Fruit fly (Drosophila melanogaster) whole organism, adult: Measurements from ENCODE around the gene ph-d.

Source experiments
- CG11617 ChIP-seq: fragments of 200-800 bp; sonication (Bioruptor generic); optimal IDR thresholded peaks from 2 replicates; lab custom pipeline; 2017; ENCODE audit warnings: mild to moderate bottlenecking, missing biosample characterization, missing genetic modification reagents, missing genetic modification characterization
- CG1620 ChIP-seq: fragments of 200-800 bp; sonication (Bioruptor generic); optimal IDR thresholded peaks from 2 replicates; lab custom pipeline; 2016; ENCODE audit warnings: missing biosample characterization, missing genetic modification characterization
- CG33017 ChIP-seq: fragments of 200-800 bp; sonication (Bioruptor generic); optimal IDR thresholded peaks from 2 replicates; lab custom pipeline; 2018; ENCODE audit warnings: missing biosample characterization, mild to moderate bottlenecking, missing genetic modification characterization, moderate library complexity
- CG5204 ChIP-seq: fragments of 200-800 bp; sonication (Bioruptor generic); optimal IDR thresholded peaks from 2 replicates; lab custom pipeline; 2016; ENCODE audit warnings: missing biosample characterization, missing genetic modification characterization
- CG7101 ChIP-seq: fragments of 200-800 bp; sonication (Bioruptor generic); optimal IDR thresholded peaks from 2 replicates; lab custom pipeline; 2018; ENCODE audit warnings: missing biosample characterization, mild to moderate bottlenecking, missing genetic modification characterization, moderate library complexity
- Clk ChIP-seq: fragments of 200-800 bp; sonication (Bioruptor generic); optimal IDR thresholded peaks from 2 replicates; lab custom pipeline; 2017; ENCODE audit warnings: missing biosample characterization, missing genetic modification characterization
- Crg-1 ChIP-seq: fragments of 200-800 bp; sonication (Bioruptor generic); optimal IDR thresholded peaks from 2 replicates; lab custom pipeline; 2016; ENCODE audit warnings: missing biosample characterization, missing genetic modification characterization
- Hr96 ChIP-seq: fragments of 200-800 bp; sonication (Bioruptor generic); optimal IDR thresholded peaks from 2 replicates; lab custom pipeline; 2016; ENCODE audit warnings: missing biosample characterization, missing genetic modification characterization
- Mnt ChIP-seq: fragments of 200-800 bp; sonication (Bioruptor generic); optimal IDR thresholded peaks from 2 replicates; lab custom pipeline; 2016; ENCODE audit warnings: missing biosample characterization, mild to moderate bottlenecking, missing genetic modification characterization
- ovo ChIP-seq: fragments of 200-800 bp; sonication (Bioruptor generic); optimal IDR thresholded peaks from 2 replicates; lab custom pipeline; 2016; ENCODE audit warnings: missing biosample characterization, missing genetic modification characterization
- pad ChIP-seq: fragments of 200-800 bp; sonication (Bioruptor generic); optimal IDR thresholded peaks from 3 replicates; lab custom pipeline; 2017; ENCODE audit warnings: missing biosample characterization, missing genetic modification characterization, mild to moderate bottlenecking, moderate library complexity, missing genetic modification reagents
- tj ChIP-seq: fragments of 200-800 bp; sonication (Bioruptor generic); optimal IDR thresholded peaks from 3 replicates; lab custom pipeline; 2017; ENCODE audit warnings: missing biosample characterization, mild to moderate bottlenecking, missing genetic modification characterization, moderate library complexity

ph-d gene

dm6 chrX:2066259-2066658, 56.8 kb downstream of the ph-d start, which contains the start of gene CG14054:
Gene CG14054, minus strand, starts transcription at chrX:2066359.
- TF ChIP-seq CG7101: no peak
- no peak for TF ChIP-seq pad (GFP tag; lab: Kevin White, UChicago)
- no peak for TF ChIP-seq tj
- no peak for TF ChIP-seq Clk
- no peak for TF ChIP-seq CG5204 (GFP tag; lab: Kevin White, UChicago)
- no peak for TF ChIP-seq CG1620 (GFP tag; lab: Kevin White, UChicago)
- no peak for TF ChIP-seq Crg-1 (GFP tag; lab: Kevin White, UChicago)
- no peak for TF ChIP-seq Hr96 (GFP tag; lab: Kevin White, UChicago)
- no peak for TF ChIP-seq ovo
- TF ChIP-seq Mnt (GFP tag; lab: Kevin White, UChicago): no peak
- TF ChIP-seq CG11617 (GFP tag; lab: Kevin White, UChicago): no peak
- no peak for TF ChIP-seq CG33017 (tag; lab: Kevin White, UChicago)
